Worm (Caenorhabditis elegans): Measurements from ENCODE around the gene icd-1.

icd-1 gene

DNA sequence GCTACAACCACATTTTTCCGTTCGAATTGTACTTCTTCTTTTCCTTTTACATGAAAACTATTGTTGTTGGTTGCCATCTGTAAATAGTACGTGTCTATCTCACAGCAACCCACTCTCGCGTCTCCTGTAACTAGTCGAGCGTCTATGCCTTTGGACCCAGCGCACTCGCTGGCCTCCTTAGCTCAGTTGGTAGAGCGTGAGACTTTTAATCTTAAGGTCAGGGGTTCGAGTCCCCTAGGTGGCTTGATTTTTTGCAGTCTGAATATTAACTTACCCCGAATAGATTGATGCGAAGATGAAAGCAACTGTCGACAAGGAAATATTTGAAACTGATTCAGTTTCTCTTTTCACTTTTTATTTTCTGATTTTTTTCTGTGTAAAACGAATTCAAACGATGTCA lies 23.4 kb downstream of the icd-1 start, which contains the start of gene mpz-3 (continued):
- TF ChIP-seq unc-98 (GFP tag; IDR thresholded peaks at IDR 0.05) (no peak), fkh-10 (GFP tag; optimal IDR thresholded peaks at IDR 0.05) (peak; percentile 24), ets-5 (GFP tag; IDR thresholded peaks at IDR 0.05) (no peak), unc-86 (tag; optimal IDR thresholded peaks at IDR 0.05) (no peak), lin-39 (tag; optimal IDR thresholded peaks at IDR 0.05) (no peak), sptf-1 (tag; optimal IDR thresholded peaks at IDR 0.05) (no peak), jun-1 (tag; optimal IDR thresholded peaks at IDR 0.05) (no peak), tbx-2 (tag; optimal IDR thresholded peaks at IDR 0.05) (peak; percentile 15), F16B12.6 (tag; optimal IDR thresholded peaks at IDR 0.05) (no peak), tlp-1 (tag; optimal IDR thresholded peaks at IDR 0.05) (no peak), lsy-2 (tag; optimal IDR thresholded peaks at IDR 0.05) (peak; percentile 21 to 55), efl-1 (optimal IDR thresholded peaks at IDR 0.05) (peak; percentile 20 to 38), efl-1 (GFP tag; optimal IDR thresholded peaks at IDR 0.05 in 1 of 2) (peak in 1 of 2 experiments; percentile 94), nhr-19 (GFP tag; conservative IDR thresholded peaks at IDR 0.05) (peak; percentile 58), hpl-2 (GFP tag; optimal IDR thresholded peaks at IDR 0.05) (no peak), egl-13 (tag; optimal IDR thresholded peaks at IDR 0.05) (no peak), zag-1 (tag; optimal IDR thresholded peaks at IDR 0.05) (no peak), nhr-84 (tag; optimal IDR thresholded peaks at IDR 0.05) (no peak), efl-3 (GFP tag; optimal IDR thresholded peaks at IDR 0.05) (no peak), grh-1 (GFP tag; IDR thresholded peaks at IDR 0.05) (no peak), nhr-12 (tag; optimal IDR thresholded peaks at IDR 0.05) (no peak), ceh-82 (tag; optimal IDR thresholded peaks at IDR 0.05) (peak in 2 of 3 experiments; percentile 17 to 49), dsc-1 (tag; optimal IDR thresholded peaks at IDR 0.05) (peak; percentile 34), nhr-47 (tag; optimal IDR thresholded peaks at IDR 0.05) (peak; percentile 46), lin-15B (tag; optimal IDR thresholded peaks at IDR 0.05) (no peak), ceh-63 (GFP tag; optimal IDR thresholded peaks at IDR 0.05) (no peak), isw-1 (GFP tag; IDR thresholded peaks at IDR 0.05) (no peak), unc-30 (tag; optimal IDR thresholded peaks at IDR 0.05) (no peak), nhr-20 (tag; optimal IDR thresholded peaks at IDR 0.05) (peak; percentile 51), rnt-1 (tag; optimal IDR thresholded peaks at IDR 0.05) (peak; percentile 56), sup-37 (GFP tag; optimal IDR thresholded peaks at IDR 0.05) (no peak), Y116A8C.19 (tag; optimal IDR thresholded peaks at IDR 0.05; ENCODE audit: borderline replicate concordance) (no peak), unc-62 (GFP tag; optimal IDR thresholded peaks at IDR 0.05) (no peak), hlh-4 (tag; optimal IDR thresholded peaks at IDR 0.05) (no peak), mdl-1 (tag; optimal IDR thresholded peaks at IDR 0.05) (peak in 1 of 2 experiments; percentile 12), fkh-8 (tag; optimal IDR thresholded peaks at IDR 0.05) (no peak), lin-13 (GFP tag; optimal IDR thresholded peaks at IDR 0.05) (no peak)

DNA sequence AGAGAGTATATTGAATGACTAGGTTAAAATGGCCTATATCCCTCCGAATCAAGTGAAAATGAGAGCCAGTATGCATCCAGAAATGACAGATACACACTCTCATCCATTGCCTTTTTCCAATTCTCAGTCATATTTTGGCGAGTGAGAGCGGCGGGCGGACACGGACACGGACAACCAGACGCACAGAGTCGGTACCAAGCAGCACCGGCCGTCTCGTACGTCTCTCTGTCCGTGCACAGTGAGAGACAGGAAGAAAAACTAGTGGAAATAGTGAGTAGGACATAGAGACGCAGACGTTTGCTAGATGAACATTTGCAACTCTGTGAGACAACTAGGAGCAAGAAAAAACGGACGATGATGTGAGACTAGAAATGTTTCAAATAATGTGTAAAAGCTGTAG lies 25.2 kb downstream of the icd-1 start:
- no peak for TF ChIP-seq efl-3 (GFP tag; optimal IDR thresholded peaks at IDR 0.05)
- peak in 1 of 2 experiments; percentile 14 for TF ChIP-seq lsy-2 (tag; optimal IDR thresholded peaks at IDR 0.05)
- TF ChIP-seq fkh-8 (tag; optimal IDR thresholded peaks at IDR 0.05), result peak; percentile 35
- TF ChIP-seq lin-14 (GFP tag; optimal IDR thresholded peaks at IDR 0.05), result peak; percentile 78
- TF ChIP-seq efl-1 (optimal IDR thresholded peaks at IDR 0.05), result peak; percentile 24 to 40
- TF ChIP-seq efl-1 (GFP tag; optimal IDR thresholded peaks at IDR 0.05 in 1 of 2), result peak; percentile 16 to 89
- TF ChIP-seq blmp-1 (tag; optimal IDR thresholded peaks at IDR 0.05), result peak; percentile 50
- peak; percentile 44 for TF ChIP-seq fkh-10 (GFP tag; optimal IDR thresholded peaks at IDR 0.05)
- TF ChIP-seq ceh-82 (tag; optimal IDR thresholded peaks at IDR 0.05), result peak in 1 of 3 experiments; percentile 14
- TF ChIP-seq rnt-1 (tag; optimal IDR thresholded peaks at IDR 0.05), result peak; percentile 11
- TF ChIP-seq jun-1 (tag; optimal IDR thresholded peaks at IDR 0.05), result peak; percentile 26
- no peak for TF ChIP-seq irx-1 (tag; optimal IDR thresholded peaks at IDR 0.05)
- peak; percentile 12 for TF ChIP-seq snu-23 (GFP tag; optimal IDR thresholded peaks at IDR 0.05)
- TF ChIP-seq nhr-19 (GFP tag; conservative IDR thresholded peaks at IDR 0.05), result no peak
- TF ChIP-seq dsc-1 (tag; optimal IDR thresholded peaks at IDR 0.05), result peak; percentile 14

All from whole organism, L1 larva.